Worm (Caenorhabditis elegans): ENCODE data around the gene T25B9.8.

Gene T25B9.8

ce11 chrIV:10803973-10804372 is 36.0 kb upstream of the T25B9.8 start:
- TF ChIP-seq zag-1 (tag; optimal IDR thresholded peaks at IDR 0.05) (no peak), lsy-12 (tag; optimal IDR thresholded peaks at IDR 0.05) (no peak), nhr-237 (tag; optimal IDR thresholded peaks at IDR 0.05) (no peak), egl-27 (tag; optimal IDR thresholded peaks at IDR 0.05) (no peak), ztf-4 (tag; optimal IDR thresholded peaks at IDR 0.05) (no peak), eor-1 (tag; optimal IDR thresholded peaks at IDR 0.05) (no peak), mml-1 (tag; optimal IDR thresholded peaks at IDR 0.05) (no peak), ceh-16 (tag; optimal IDR thresholded peaks at IDR 0.05) (no peak), snpc-4 (tag; optimal IDR thresholded peaks at IDR 0.05) (no peak), nhr-77 (tag; optimal IDR thresholded peaks at IDR 0.05) (no peak), tbx-2 (tag; optimal IDR thresholded peaks at IDR 0.05) (no peak), fkh-10 (GFP tag; optimal IDR thresholded peaks at IDR 0.05) (no peak), aly-2 (tag; optimal IDR thresholded peaks at IDR 0.05) (no peak), elt-1 (tag; optimal IDR thresholded peaks at IDR 0.05) (no peak), fos-1 (tag; optimal IDR thresholded peaks at IDR 0.05) (no peak), nfya-1 (tag; optimal IDR thresholded peaks at IDR 0.05; ENCODE audit: insufficient read depth) (no peak)

- TF ChIP-seq aly-2 (tag; optimal IDR thresholded peaks at IDR 0.05) (no peak), lin-39 (tag; optimal IDR thresholded peaks at IDR 0.05) (no peak), elt-1 (tag; optimal IDR thresholded peaks at IDR 0.05) (no peak), unc-62 (GFP tag; optimal IDR thresholded peaks at IDR 0.05) (no peak), R02D3.7 (tag; optimal IDR thresholded peaks at IDR 0.05) (no peak), ceh-16 (tag; optimal IDR thresholded peaks at IDR 0.05) (no peak), nhr-11 (tag; optimal IDR thresholded peaks at IDR 0.05) (no peak), nfya-1 (tag; optimal IDR thresholded peaks at IDR 0.05; ENCODE audit: insufficient read depth) (no peak), jun-1 (tag; optimal IDR thresholded peaks at IDR 0.05) (no peak), nhr-76 (tag; optimal IDR thresholded peaks at IDR 0.05) (no peak), hmg-11 (tag; optimal IDR thresholded peaks at IDR 0.05) (no peak), unc-39 (tag; optimal IDR thresholded peaks at IDR 0.05) (no peak), nhr-237 (tag; optimal IDR thresholded peaks at IDR 0.05) (no peak), daf-12 (tag; optimal IDR thresholded peaks at IDR 0.05) (no peak), lsy-12 (tag; optimal IDR thresholded peaks at IDR 0.05) (no peak), ama-1 (optimal IDR thresholded peaks at IDR 0.05) (no peak)
These were observed 31.4 kb upstream of the T25B9.8 start, which contains the start of gene zipt-2.1 for ce11 chrIV:10799354-10799753. zipt-2.1 (plus strand) TSS chrIV:10799654.

- TF ChIP-seq R02D3.7 (tag; optimal IDR thresholded peaks at IDR 0.05) (no peak), nhr-25 (tag; optimal IDR thresholded peaks at IDR 0.05) (no peak), mml-1 (tag; optimal IDR thresholded peaks at IDR 0.05) (no peak), elt-2 (tag; optimal IDR thresholded peaks at IDR 0.05) (peak; percentile 40), nfya-1 (tag; optimal IDR thresholded peaks at IDR 0.05; ENCODE audit: insufficient read depth) (no peak), lin-39 (tag; optimal IDR thresholded peaks at IDR 0.05) (no peak), ztf-11 (tag; optimal IDR thresholded peaks at IDR 0.05) (no peak), pqm-1 (tag; optimal IDR thresholded peaks at IDR 0.05) (peak; percentile 30), fkh-10 (GFP tag; optimal IDR thresholded peaks at IDR 0.05) (no peak), elt-3 (tag; optimal IDR thresholded peaks at IDR 0.05) (no peak)
These were observed 30.6 kb upstream of the T25B9.8 start for ce11 chrIV:10798604-10799003.

- TF ChIP-seq lsy-12 (tag; optimal IDR thresholded peaks at IDR 0.05), result no peak
- peak; percentile 78 for TF ChIP-seq elt-2 (tag; optimal IDR thresholded peaks at IDR 0.05)
- TF ChIP-seq ceh-28 (tag; optimal IDR thresholded peaks at IDR 0.05), result no peak
- TF ChIP-seq pqm-1 (tag; optimal IDR thresholded peaks at IDR 0.05), result peak; percentile 56
- no peak for TF ChIP-seq elt-1 (tag; optimal IDR thresholded peaks at IDR 0.05)
- TF ChIP-seq ceh-16 (tag; optimal IDR thresholded peaks at IDR 0.05), result no peak
- TF ChIP-seq ama-1 (optimal IDR thresholded peaks at IDR 0.05), result no peak
- no peak for TF ChIP-seq nhr-11 (tag; optimal IDR thresholded peaks at IDR 0.05)
These were observed 28.7 kb upstream of the T25B9.8 start for ce11 chrIV:10796707-10797106.

ce11 chrIV:10795678-10796077 is 27.7 kb upstream of the T25B9.8 start:
- TF ChIP-seq nhr-28 (tag; optimal IDR thresholded peaks at IDR 0.05) (no peak), pha-4 (tag; optimal IDR thresholded peaks at IDR 0.05) (peak; percentile 77), elt-2 (tag; optimal IDR thresholded peaks at IDR 0.05) (peak; percentile 76), ztf-4 (tag; optimal IDR thresholded peaks at IDR 0.05) (no peak), pqm-1 (tag; optimal IDR thresholded peaks at IDR 0.05) (peak; percentile 41)

All from whole organism, L3 larva.